Fruit fly (Drosophila melanogaster) whole organism, embryonic: ENCODE results near the gene CG4338.
A peak's percentile ranks its signal among the peaks of the same experiment; 100 is the strongest.

ENCODE experiments used
- ATbp ChIP-seq: fragments of 200-800 bp; sonication (Bioruptor generic); optimal IDR thresholded peaks from 2 replicates; lab custom pipeline; 2017; ENCODE audit warnings: missing biosample characterization, mild to moderate bottlenecking, missing genetic modification characterization, missing genetic modification reagents
- Asciz ChIP-seq: fragments of 200-800 bp; sonication (Bioruptor generic); optimal IDR thresholded peaks from 2 replicates; lab custom pipeline; 2017; ENCODE audit warnings: missing biosample characterization, mild to moderate bottlenecking, missing genetic modification characterization, missing genetic modification reagents
- Atf-2 ChIP-seq: fragments of 200-800 bp; sonication (Bioruptor generic); optimal IDR thresholded peaks from 2 replicates; lab custom pipeline; 2016; ENCODE audit warnings: missing biosample characterization, missing genetic modification characterization
- CG10147 ChIP-seq: fragments of 200-800 bp; sonication (Bioruptor generic); optimal IDR thresholded peaks from 2 replicates; lab custom pipeline; 2019; ENCODE audit warnings: missing biosample characterization, mild to moderate bottlenecking, missing genetic modification characterization, moderate library complexity
- CG10565 ChIP-seq: fragments of 200-800 bp; sonication (Bioruptor generic); optimal IDR thresholded peaks from 3 replicates; lab custom pipeline; 2016; ENCODE audit warnings: missing biosample characterization, mild to moderate bottlenecking, missing genetic modification characterization
- CG12391 ChIP-seq: fragments of 200-800 bp; sonication (Bioruptor generic); optimal IDR thresholded peaks from 3 replicates; lab custom pipeline; 2018; ENCODE audit warnings: missing biosample characterization, mild to moderate bottlenecking, missing genetic modification characterization, moderate library complexity
- CG13296 ChIP-seq: fragments of 200-800 bp; sonication (Bioruptor generic); optimal IDR thresholded peaks from 3 replicates; lab custom pipeline; 2018; ENCODE audit warnings: missing biosample characterization, mild to moderate bottlenecking, missing genetic modification characterization
- CG13424 ChIP-seq: fragments of 200-800 bp; sonication (Bioruptor generic); optimal IDR thresholded peaks from 2 replicates; lab custom pipeline; 2019; ENCODE audit warnings: missing biosample characterization, mild to moderate bottlenecking, missing genetic modification characterization, moderate library complexity
- CG14014 ChIP-seq: fragments of 200-800 bp; sonication (Bioruptor generic); IDR thresholded peaks from 2 replicates; pipeline ENCODE4 v1.3.6; 2022; ENCODE audit warnings: missing biosample characterization, missing genetic modification characterization
- CG17385 ChIP-seq: fragments of 200-800 bp; sonication (Bioruptor generic); optimal IDR thresholded peaks from 3 replicates; lab custom pipeline; 2018; ENCODE audit warnings: missing biosample characterization, mild to moderate bottlenecking, missing genetic modification characterization
- CG17912 ChIP-seq: fragments of 200-800 bp; sonication (Bioruptor generic); optimal IDR thresholded peaks from 2 replicates; lab custom pipeline; 2018; ENCODE audit warnings: missing biosample characterization, mild to moderate bottlenecking, missing genetic modification characterization
- CG1792 ChIP-seq: fragments of 200-800 bp; sonication (Bioruptor generic); optimal IDR thresholded peaks from 2 replicates; lab custom pipeline; 2016; ENCODE audit warnings: missing biosample characterization, missing genetic modification characterization
- CG18476 ChIP-seq: fragments of 200-800 bp; sonication (Bioruptor generic); optimal IDR thresholded peaks from 2 replicates; lab custom pipeline; 2016; ENCODE audit warnings: missing biosample characterization, mild to moderate bottlenecking, missing genetic modification characterization
- CG2120 ChIP-seq: fragments of 200-800 bp; sonication (Bioruptor generic); optimal IDR thresholded peaks from 3 replicates; lab custom pipeline; 2016; ENCODE audit warnings: missing biosample characterization, missing genetic modification characterization
- CG3407 ChIP-seq: fragments of 200-800 bp; sonication (Bioruptor generic); optimal IDR thresholded peaks from 2 replicates; lab custom pipeline; 2018; ENCODE audit warnings: missing biosample characterization, mild to moderate bottlenecking, missing genetic modification characterization
- CG3847 ChIP-seq: fragments of 200-800 bp; sonication (Bioruptor generic); IDR thresholded peaks from 2 replicates; pipeline ENCODE4 v1.3.6; 2022; ENCODE audit warnings: missing biosample characterization, missing genetic modification characterization
- CG5180 ChIP-seq: fragments of 200-800 bp; sonication (Bioruptor generic); optimal IDR thresholded peaks from 3 replicates; lab custom pipeline; 2017; ENCODE audit warnings: missing biosample characterization, missing genetic modification characterization, mild to moderate bottlenecking, moderate library complexity, missing genetic modification reagents
- Dad ChIP-seq: fragments of 200-800 bp; sonication (Bioruptor generic); optimal IDR thresholded peaks from 3 replicates; lab custom pipeline; 2016; ENCODE audit warnings: missing biosample characterization, missing genetic modification characterization
- Dek ChIP-seq: fragments of 200-800 bp; sonication (Bioruptor generic); optimal IDR thresholded peaks from 3 replicates; lab custom pipeline; 2019; ENCODE audit warnings: missing biosample characterization, mild to moderate bottlenecking, missing genetic modification characterization, moderate library complexity
- Doc2 ChIP-seq: fragments of 200-800 bp; sonication (Bioruptor generic); IDR thresholded peaks from 2 replicates; pipeline ENCODE4 v1.3.6; 2022; ENCODE audit warnings: missing biosample characterization, missing genetic modification characterization
- Drgx ChIP-seq: fragments of 200-800 bp; sonication (Bioruptor generic); IDR thresholded peaks from 2 replicates; pipeline ENCODE4 v1.3.6; 2022; ENCODE audit warnings: missing biosample characterization, missing genetic modification characterization
- Gug ChIP-seq: fragments of 200-800 bp; sonication (Bioruptor generic); IDR thresholded peaks from 4 replicates; pipeline ENCODE4 v1.3.6; 2022; ENCODE audit warnings: missing biosample characterization, missing genetic modification characterization
- Hr3 ChIP-seq: fragments of 200-800 bp; sonication (Bioruptor generic); optimal IDR thresholded peaks from 3 replicates; lab custom pipeline; 2016; ENCODE audit warnings: missing biosample characterization, missing genetic modification characterization
- Lhr ChIP-seq: fragments of 200-800 bp; sonication (Bioruptor generic); optimal IDR thresholded peaks from 3 replicates; lab custom pipeline; 2017; ENCODE audit warnings: mild to moderate bottlenecking, missing biosample characterization, missing genetic modification reagents, missing genetic modification characterization
- NfI ChIP-seq: fragments of 200-800 bp; sonication (Bioruptor generic); optimal IDR thresholded peaks from 3 replicates; lab custom pipeline; 2018; ENCODE audit warnings: missing biosample characterization, mild to moderate bottlenecking, missing genetic modification characterization, moderate library complexity
- Oaz ChIP-seq: fragments of 200-800 bp; sonication (Bioruptor generic); IDR thresholded peaks from 2 replicates; pipeline ENCODE4 v1.3.6; 2022; ENCODE audit warnings: missing biosample characterization, missing genetic modification characterization
- PHDP ChIP-seq: fragments of 200-800 bp; sonication (Bioruptor generic); optimal IDR thresholded peaks from 3 replicates; lab custom pipeline; 2018; ENCODE audit warnings: missing biosample characterization, mild to moderate bottlenecking, missing genetic modification characterization, moderate library complexity
- ato ChIP-seq: fragments of 200-800 bp; sonication (Bioruptor generic); IDR thresholded peaks from 2 replicates; pipeline ENCODE4 v1.3.6; 2022; ENCODE audit warnings: missing biosample characterization, missing genetic modification characterization; ENCODE audit not compliant: partially characterized antibody
- az2 ChIP-seq: fragments of 200-800 bp; sonication (Bioruptor generic); optimal IDR thresholded peaks from 3 replicates; lab custom pipeline; 2016; ENCODE audit warnings: missing biosample characterization, missing genetic modification characterization
- bbx ChIP-seq: fragments of 200-800 bp; sonication (Bioruptor generic); IDR thresholded peaks from 2 replicates; pipeline ENCODE4 v1.3.6; 2022; ENCODE audit warnings: missing biosample characterization, missing genetic modification characterization; ENCODE audit not compliant: partially characterized antibody
- bcd ChIP-seq: fragments of 200-800 bp; sonication (Bioruptor generic); optimal IDR thresholded peaks from 2 replicates; lab custom pipeline; 2017; ENCODE audit warnings: missing biosample characterization, mild to moderate bottlenecking, missing genetic modification characterization
- bigmax ChIP-seq: fragments of 200-800 bp; sonication (Bioruptor generic); optimal IDR thresholded peaks from 2 replicates; lab custom pipeline; 2018; ENCODE audit warnings: missing biosample characterization, mild to moderate bottlenecking, missing genetic modification characterization
- caup ChIP-seq: fragments of 200-800 bp; sonication (Bioruptor generic); optimal IDR thresholded peaks from 3 replicates; lab custom pipeline; 2017; ENCODE audit warnings: missing biosample characterization, mild to moderate bottlenecking, missing genetic modification characterization, moderate library complexity; ENCODE audit not compliant: severe bottlenecking
- ci ChIP-seq: fragments of 200-800 bp; sonication (Bioruptor generic); IDR thresholded peaks from 3 replicates; pipeline ENCODE4 v1.3.6; 2022; ENCODE audit warnings: missing biosample characterization, missing genetic modification characterization
- croc ChIP-seq: fragments of 200-800 bp; sonication (Bioruptor generic); conservative IDR thresholded peaks from 3 replicates; pipeline ENCODE4 v1.3.6; 2022; ENCODE audit warnings: missing biosample characterization, missing genetic modification characterization
- dmrt99B ChIP-seq: fragments of 200-800 bp; sonication (Bioruptor generic); optimal IDR thresholded peaks from 2 replicates; lab custom pipeline; 2018; ENCODE audit warnings: missing biosample characterization, mild to moderate bottlenecking, missing genetic modification characterization, moderate library complexity
- eyg ChIP-seq: fragments of 200-800 bp; sonication (Bioruptor generic); optimal IDR thresholded peaks from 3 replicates; lab custom pipeline; 2016; ENCODE audit warnings: missing biosample characterization, missing genetic modification characterization
- ftz-f1 ChIP-seq: fragments of 200-800 bp; sonication (Bioruptor generic); optimal IDR thresholded peaks from 2 replicates; lab custom pipeline; 2016; ENCODE audit warnings: missing biosample characterization, missing genetic modification characterization
- gsb ChIP-seq: fragments of 200-800 bp; sonication (Bioruptor generic); IDR thresholded peaks from 2 replicates; pipeline ENCODE4 v1.3.6; 2022; ENCODE audit warnings: missing biosample characterization, missing genetic modification characterization
- hth ChIP-seq: fragments of >200 bp; optimal IDR thresholded peaks from 2 replicates; lab custom pipeline; 2017; ENCODE audit warnings: inconsistent platforms
- luna ChIP-seq: fragments of 200-800 bp; sonication (Bioruptor generic); optimal IDR thresholded peaks from 2 replicates; lab custom pipeline; 2016; ENCODE audit warnings: missing biosample characterization, missing genetic modification characterization
- odd ChIP-seq: fragments of 200-800 bp; sonication (Bioruptor generic); optimal IDR thresholded peaks from 2 replicates; lab custom pipeline; 2017; ENCODE audit warnings: missing biosample characterization, mild to moderate bottlenecking, missing genetic modification characterization
- pb ChIP-seq: fragments of 200-800 bp; sonication (Bioruptor generic); optimal IDR thresholded peaks from 3 replicates; lab custom pipeline; 2016; ENCODE audit warnings: missing biosample characterization, missing genetic modification characterization
- run ChIP-seq: fragments of 200-800 bp; sonication (Bioruptor generic); optimal IDR thresholded peaks from 3 replicates; lab custom pipeline; 2018; ENCODE audit warnings: missing biosample characterization, mild to moderate bottlenecking, missing genetic modification characterization
- sens ChIP-seq: fragments of 200-800 bp; sonication (Bioruptor generic); peaks from one replicate; lab custom pipeline; 2016; ENCODE audit warnings: missing biosample characterization, missing genetic modification characterization
- sim ChIP-seq: fragments of 200-800 bp; sonication (Bioruptor generic); IDR thresholded peaks from 2 replicates; pipeline ENCODE4 v1.3.6; 2022; ENCODE audit warnings: missing biosample characterization, missing genetic modification characterization
- ssp ChIP-seq: fragments of 200-800 bp; sonication (Bioruptor generic); IDR thresholded peaks from 2 replicates; pipeline ENCODE4 v1.3.6; 2022; ENCODE audit warnings: missing biosample characterization, missing genetic modification characterization
- tup ChIP-seq: fragments of 200-800 bp; sonication (Bioruptor generic); optimal IDR thresholded peaks from 2 replicates; lab custom pipeline; 2016; ENCODE audit warnings: missing biosample characterization, mild to moderate bottlenecking, missing genetic modification characterization, moderate library complexity
- vnd ChIP-seq: fragments of 200-800 bp; sonication (Bioruptor generic); IDR thresholded peaks from 3 replicates; pipeline ENCODE4 v1.3.6; 2022; ENCODE audit warnings: missing biosample characterization, missing genetic modification characterization; ENCODE audit not compliant: partially characterized antibody
- wdn ChIP-seq: fragments of 200-800 bp; sonication (Bioruptor generic); IDR thresholded peaks from 2 replicates; pipeline ENCODE4 v1.3.6; 2022; ENCODE audit warnings: missing biosample characterization, missing genetic modification characterization
- yki ChIP-seq: fragments of >200 bp; optimal IDR thresholded peaks from 3 replicates; lab custom pipeline; 2018

The CG4338 gene

dm6 chr3R:15265406-15266040 lies 9.8 kb upstream of the CG4338 start, which contains the start of gene ATPsynO (continued):
- peak; percentile 26 for TF ChIP-seq CG13424
- no peak for TF ChIP-seq ci (GFP tag; lab: Robert Waterston, UW)
- TF ChIP-seq CG10565 (GFP tag; lab: Kevin White, UChicago): no peak
- TF ChIP-seq Gug: no peak
- peak; percentile 17; the same call in 1 of the 2 replicates for TF ChIP-seq CG3847
- no peak for TF ChIP-seq dmrt99B
- no peak for TF ChIP-seq Drgx (GFP tag; lab: Robert Waterston, UW)
- no peak for TF ChIP-seq Doc2 (GFP tag; lab: Robert Waterston, UW)
- TF ChIP-seq Oaz (GFP tag; lab: Robert Waterston, UW): no peak
- TF ChIP-seq Hr3: no peak
- TF ChIP-seq Lhr (GFP tag; lab: Kevin White, UChicago): no peak
- TF ChIP-seq vnd (GFP tag; lab: Robert Waterston, UW): 0 out of 3 replicates have a peak, but pooled peaks have one; percentile 32
- TF ChIP-seq CG14014: no peak
- no peak for TF ChIP-seq ato
- no peak for TF ChIP-seq CG3407
- TF ChIP-seq CG12391 (tag; lab: Kevin White, UChicago): peak; percentile 62
- TF ChIP-seq caup (GFP tag; lab: Kevin White, UChicago): peak; percentile 23
- no peak for TF ChIP-seq Asciz
- TF ChIP-seq Dek (tag; lab: Kevin White, UChicago): no peak
- TF ChIP-seq CG10147 (GFP tag; lab: Kevin White, UChicago): no peak
- no peak for TF ChIP-seq Dad
- TF ChIP-seq hth: no peak
- TF ChIP-seq PHDP: peak; percentile 14
- 0 out of 2 replicates have a peak, but pooled peaks have one; percentile 41 for TF ChIP-seq bbx (GFP tag; lab: Robert Waterston, UW)
- TF ChIP-seq CG5180 (GFP tag; lab: Kevin White, UChicago): no peak
- no peak for TF ChIP-seq ssp (GFP tag; lab: Robert Waterston, UW)
- TF ChIP-seq ftz-f1: peak; percentile 36
- no peak for TF ChIP-seq pb (GFP tag; lab: Kevin White, UChicago)
- TF ChIP-seq run (tag; lab: Kevin White, UChicago): no peak
- TF ChIP-seq CG2120 (GFP tag; lab: Kevin White, UChicago): peak; percentile 58
- no peak for TF ChIP-seq ATbp (GFP tag; lab: Kevin White, UChicago)
- peak; percentile 11 for TF ChIP-seq eyg (GFP tag; lab: Kevin White, UChicago)
- TF ChIP-seq luna: no peak
- TF ChIP-seq bcd (GFP tag; lab: Kevin White, UChicago): no peak
- TF ChIP-seq tup: no peak
- no peak for TF ChIP-seq wdn
- TF ChIP-seq odd (GFP tag; lab: Kevin White, UChicago): no peak
- TF ChIP-seq NfI (GFP tag; lab: Kevin White, UChicago): peak; percentile 29
- TF ChIP-seq gsb: no peak
- peak; percentile 72 for TF ChIP-seq CG17912
- TF ChIP-seq CG17385 (GFP tag; lab: Kevin White, UChicago): no peak
- TF ChIP-seq sens (GFP tag; lab: Kevin White, UChicago): peak; percentile 98
- no peak for TF ChIP-seq Atf-2
- TF ChIP-seq CG18476 (GFP tag; lab: Kevin White, UChicago): no peak
- no peak for TF ChIP-seq croc
- TF ChIP-seq CG13296: peak; percentile 26
- TF ChIP-seq yki (lab: Kevin White, UChicago): no peak
- no peak for TF ChIP-seq sim
- TF ChIP-seq az2 (GFP tag; lab: Kevin White, UChicago): no peak
- peak; percentile 86 for TF ChIP-seq bigmax (GFP tag; lab: Kevin White, UChicago)
- no peak for TF ChIP-seq CG1792 (GFP tag; lab: Kevin White, UChicago)
